Worm (Caenorhabditis elegans) whole organism, L4 larva: Measurements from ENCODE around the gene phdh-1.

ENCODE experiments used
- F26F4.8 ChIP-seq: fragments of 200-800 bp; sonication (Bioruptor generic); conservative IDR thresholded peaks from 2 replicates; pipeline ENCODE4 v1.3.6; 2022; ENCODE audit warnings: missing genetic modification characterization, missing compliant biosample characterization
- F37D6.2 ChIP-seq: sonication (generic microtip); optimal IDR thresholded peaks from 2 replicates; lab custom pipeline; 2016; ENCODE audit warnings: mild to moderate bottlenecking, missing genetic modification characterization, missing compliant biosample characterization
- F49E8.2 ChIP-seq: sonication (generic microtip); optimal IDR thresholded peaks from 2 replicates; lab custom pipeline; 2016; ENCODE audit warnings: missing compliant biosample characterization, mild to moderate bottlenecking, missing genetic modification characterization, borderline replicate concordance
- Y75B8A.6 ChIP-seq: fragments of 200-800 bp; sonication (Bioruptor generic); IDR thresholded peaks from 2 replicates; pipeline ENCODE4 v1.3.6; 2022; ENCODE audit warnings: missing genetic modification reagents, missing genetic modification characterization, missing compliant biosample characterization
- ama-1 ChIP-seq: fragments of 150-350 bp; optimal IDR thresholded peaks from 2 replicates; lab custom pipeline; 2014; ENCODE audit warnings: inconsistent platforms, mixed read lengths
- ceh-28 ChIP-seq: fragments of 150-350 bp; optimal IDR thresholded peaks from 2 replicates; lab custom pipeline; 2014; ENCODE audit warnings: missing biosample characterization, missing genetic modification reagents, missing genetic modification characterization
- ceh-44 ChIP-seq: fragments of 200-800 bp; sonication (Bioruptor generic); IDR thresholded peaks from 2 replicates; pipeline ENCODE4 v1.3.6; 2022; ENCODE audit warnings: missing genetic modification reagents, missing genetic modification characterization, missing compliant biosample characterization
- ceh-62 ChIP-seq: sonication (generic microtip); optimal IDR thresholded peaks from 2 replicates; lab custom pipeline; 2017; ENCODE audit warnings: missing biosample characterization, missing genetic modification characterization
- ceh-82 ChIP-seq: sonication (generic microtip); optimal IDR thresholded peaks from 2 replicates; lab custom pipeline; 2017; ENCODE audit warnings: missing biosample characterization, missing genetic modification characterization
- ces-1 ChIP-seq: fragments of 150-350 bp; sonication (generic microtip); optimal IDR thresholded peaks from 4 replicates; lab custom pipeline; 2014; ENCODE audit warnings: missing biosample characterization, missing genetic modification reagents, missing genetic modification characterization
- ctbp-1 ChIP-seq: fragments of 200-800 bp; sonication (Bioruptor generic); IDR thresholded peaks from 2 replicates; pipeline ENCODE4 v1.3.6; 2022; ENCODE audit warnings: missing genetic modification reagents, missing genetic modification characterization, missing compliant biosample characterization
- daf-12 ChIP-seq: fragments of 150-350 bp; optimal IDR thresholded peaks from 2 replicates; lab custom pipeline; 2014; ENCODE audit warnings: missing biosample characterization, missing genetic modification reagents, missing genetic modification characterization
- daf-16 ChIP-seq, 3 experiments: sonication (generic microtip); optimal IDR thresholded peaks; 2 replicates each; lab custom pipeline; 2016 to 2017; ENCODE audit warnings: missing genetic modification characterization in 3 of 3, missing genetic modification reagents in 3 of 3, mild to moderate bottlenecking in 2 of 3, missing compliant biosample characterization in 2 of 3, missing biosample characterization in 1 of 3, moderate library complexity in 1 of 3
- daf-19 ChIP-seq: fragments of 200-800 bp; sonication (Bioruptor generic); conservative IDR thresholded peaks from 2 replicates; pipeline ENCODE4 v1.3.6; 2022; ENCODE audit warnings: missing genetic modification characterization, missing compliant biosample characterization
- dmd-6 ChIP-seq: fragments of 200-800 bp; sonication (Bioruptor generic); IDR thresholded peaks from 2 replicates; pipeline ENCODE4 v1.3.6; 2022; ENCODE audit warnings: missing genetic modification reagents, missing genetic modification characterization, missing compliant biosample characterization
- dve-1 ChIP-seq: sonication (generic microtip); optimal IDR thresholded peaks from 2 replicates; lab custom pipeline; 2017; ENCODE audit warnings: antibody characterized with exemption, mild to moderate bottlenecking, missing genetic modification characterization, missing compliant biosample characterization; ENCODE audit not compliant: insufficient read depth
- egl-43 ChIP-seq: fragments of 200-800 bp; sonication (Bioruptor generic); IDR thresholded peaks from 2 replicates; pipeline ENCODE4 v1.3.6; 2022; ENCODE audit warnings: missing genetic modification reagents, missing genetic modification characterization, missing compliant biosample characterization
- gei-8 ChIP-seq: fragments of 200-800 bp; sonication (Bioruptor generic); optimal IDR thresholded peaks from 2 replicates; lab custom pipeline; 2018; ENCODE audit warnings: mild to moderate bottlenecking, missing genetic modification characterization, missing compliant biosample characterization
- hif-1 ChIP-seq, 2 experiments: sonication (generic microtip); optimal IDR thresholded peaks; 2 replicates each; lab custom pipeline; 2016 to 2017; ENCODE audit warnings: missing compliant biosample characterization in 2 of 2, missing genetic modification characterization in 2 of 2, missing genetic modification reagents in 2 of 2, missing genotype in 2 of 2, mild to moderate bottlenecking in 1 of 2
- hlh-11 ChIP-seq: fragments of 200-800 bp; sonication (Bioruptor generic); optimal IDR thresholded peaks from 2 replicates; lab custom pipeline; 2018; ENCODE audit warnings: mild to moderate bottlenecking, missing genetic modification characterization, missing compliant biosample characterization
- hlh-30 ChIP-seq: sonication (generic microtip); optimal IDR thresholded peaks from 2 replicates; lab custom pipeline; 2017; ENCODE audit warnings: antibody characterized with exemption, mild to moderate bottlenecking, missing genetic modification characterization, missing compliant biosample characterization; ENCODE audit not compliant: insufficient read depth
- lim-7 ChIP-seq: fragments of 200-800 bp; sonication (Bioruptor generic); IDR thresholded peaks from 2 replicates; pipeline ENCODE4 v1.3.6; 2022; ENCODE audit warnings: missing genetic modification characterization, missing compliant biosample characterization
- lin-15B ChIP-seq: fragments of 150-350 bp; sonication (generic microtip); optimal IDR thresholded peaks from 3 replicates; lab custom pipeline; 2014; ENCODE audit warnings: missing biosample characterization, missing genetic modification characterization
- lin-39 ChIP-seq: fragments of 150-350 bp; optimal IDR thresholded peaks from 2 replicates; lab custom pipeline; 2014; ENCODE audit warnings: missing biosample characterization, missing genetic modification reagents, missing genetic modification characterization
- lir-3 ChIP-seq: sonication (generic microtip); optimal IDR thresholded peaks from 2 replicates; lab custom pipeline; 2016; ENCODE audit warnings: mild to moderate bottlenecking, missing genetic modification characterization, missing compliant biosample characterization
- lsy-2 ChIP-seq, 2 experiments: fragments of 150-350 bp in 1 of 2; sonication (generic microtip) in 1 of 2; optimal IDR thresholded peaks; 2 replicates each; lab custom pipeline; 2014 to 2017; ENCODE audit warnings: missing biosample characterization in 2 of 2, missing genetic modification characterization in 2 of 2
- mep-1 ChIP-seq: fragments of 150-350 bp; sonication (generic microtip); optimal IDR thresholded peaks from 3 replicates; lab custom pipeline; 2014; ENCODE audit warnings: missing biosample characterization, missing genetic modification characterization
- mes-2 ChIP-seq: sonication (generic microtip); optimal IDR thresholded peaks from 2 replicates; lab custom pipeline; 2016; ENCODE audit warnings: missing genotype, mild to moderate bottlenecking, missing genetic modification characterization, missing compliant biosample characterization; ENCODE audit not compliant: poor library complexity, severe bottlenecking
- nhr-10 ChIP-seq: fragments of 150-350 bp; optimal IDR thresholded peaks from 2 replicates; lab custom pipeline; 2014; ENCODE audit warnings: missing biosample characterization, missing genetic modification characterization
- nhr-28 ChIP-seq: fragments of 150-350 bp; optimal IDR thresholded peaks from 2 replicates; lab custom pipeline; 2014; ENCODE audit warnings: missing biosample characterization, missing genetic modification characterization
- nhr-48 ChIP-seq: sonication (generic microtip); optimal IDR thresholded peaks from 2 replicates; lab custom pipeline; 2016; ENCODE audit warnings: mild to moderate bottlenecking, missing genetic modification characterization, missing compliant biosample characterization
- nhr-6 ChIP-seq: fragments of 150-350 bp; optimal IDR thresholded peaks from 2 replicates; lab custom pipeline; 2014; ENCODE audit warnings: missing biosample characterization, missing genetic modification characterization
- nhr-77 ChIP-seq: fragments of 150-350 bp; optimal IDR thresholded peaks from 2 replicates; lab custom pipeline; 2014; ENCODE audit warnings: missing biosample characterization, missing genetic modification characterization
- pqm-1 ChIP-seq: sonication (generic microtip); optimal IDR thresholded peaks from 2 replicates; lab custom pipeline; 2017; ENCODE audit warnings: missing biosample characterization, missing genetic modification characterization
- rbr-2 ChIP-seq: sonication (generic microtip); optimal IDR thresholded peaks from 2 replicates; lab custom pipeline; 2016; ENCODE audit warnings: missing genotype, missing genetic modification characterization, missing compliant biosample characterization
- saeg-2 ChIP-seq: fragments of 200-800 bp; sonication (Bioruptor generic); IDR thresholded peaks from 2 replicates; pipeline ENCODE4 v1.3.6; 2022; ENCODE audit warnings: missing genetic modification reagents, missing genetic modification characterization, missing compliant biosample characterization
- set-16 ChIP-seq: fragments of 200-800 bp; sonication (Bioruptor generic); IDR thresholded peaks from 2 replicates; pipeline ENCODE4 v1.3.6; 2022; ENCODE audit warnings: missing genetic modification reagents, missing genetic modification characterization, missing compliant biosample characterization
- skn-1 ChIP-seq: fragments of 150-350 bp; optimal IDR thresholded peaks from 2 replicates; lab custom pipeline; 2014; ENCODE audit warnings: missing biosample characterization, missing genetic modification characterization
- snpc-1.2 ChIP-seq: fragments of 200-800 bp; sonication (Bioruptor generic); IDR thresholded peaks from 2 replicates; pipeline ENCODE4 v1.3.6; 2022; ENCODE audit warnings: missing genetic modification reagents, missing genetic modification characterization, missing compliant biosample characterization
- spr-1 ChIP-seq: sonication (generic microtip); optimal IDR thresholded peaks from 2 replicates; lab custom pipeline; 2016; ENCODE audit warnings: mild to moderate bottlenecking, missing genetic modification characterization, missing compliant biosample characterization
- unc-130 ChIP-seq: sonication (generic microtip); optimal IDR thresholded peaks from 2 replicates; lab custom pipeline; 2016; ENCODE audit warnings: missing genetic modification reagents, missing genetic modification characterization, missing compliant biosample characterization
- unc-39 ChIP-seq: sonication (generic microtip); optimal IDR thresholded peaks from 2 replicates; lab custom pipeline; 2017; ENCODE audit warnings: missing biosample characterization, missing genetic modification characterization
- vab-7 ChIP-seq: fragments of 200-800 bp; sonication (Bioruptor generic); IDR thresholded peaks from 2 replicates; pipeline ENCODE4 v1.3.6; 2022; ENCODE audit warnings: missing genetic modification reagents, missing genetic modification characterization, missing compliant biosample characterization
- zfp-3 ChIP-seq: fragments of 200-800 bp; sonication (Bioruptor generic); conservative IDR thresholded peaks from 2 replicates; pipeline ENCODE4 v1.3.6; 2022; ENCODE audit warnings: missing genetic modification reagents, missing genetic modification characterization, missing compliant biosample characterization

phdh-1 gene

DNA sequence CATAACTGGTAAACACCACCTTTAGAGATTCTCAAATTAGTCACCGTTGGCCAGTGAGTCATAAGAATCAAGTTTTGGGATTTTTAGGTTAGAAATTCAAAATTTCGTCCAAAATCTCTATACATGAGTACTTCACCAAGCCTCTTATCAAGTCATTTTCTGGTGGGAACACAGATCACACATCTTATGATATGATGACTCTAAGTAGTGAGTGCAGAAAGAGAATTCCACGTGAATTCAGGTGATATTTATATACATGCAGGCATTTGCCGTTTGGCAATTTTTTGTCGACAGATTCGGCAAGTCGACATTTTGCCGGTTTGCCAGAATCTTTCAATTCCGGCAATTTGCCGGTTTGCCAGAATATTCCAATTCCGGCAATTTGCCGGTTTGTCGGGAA lies 33.8 kb upstream of the phdh-1 start:
- TF ChIP-seq ceh-82 (tag; lab: Kevin White, UChicago): no peak
- TF ChIP-seq lsy-2 (tag; optimal IDR thresholded peaks at IDR 0.05; lab: Kevin White, UChicago): no peak
- no peak for TF ChIP-seq F37D6.2 (tag; lab: Kevin White, UChicago)
- TF ChIP-seq Y75B8A.6 (GFP tag; lab: Robert Waterston, UW): no peak
- no peak for TF ChIP-seq saeg-2 (GFP tag; lab: Robert Waterston, UW)
- TF ChIP-seq gei-8: no peak
- TF ChIP-seq lir-3 (tag; lab: Kevin White, UChicago): no peak
- TF ChIP-seq zfp-3 (GFP tag; lab: Robert Waterston, UW): no peak
- peak; percentile 35 for TF ChIP-seq hlh-11 (tag; lab: Kevin White, UChicago)
- peak; percentile 74 for TF ChIP-seq hlh-30 (tag; lab: Kevin White, UChicago)
- TF ChIP-seq daf-12 (tag; lab: Kevin White, UChicago): no peak
- TF ChIP-seq mep-1 (tag; lab: Kevin White, UChicago): peak; percentile 10
- TF ChIP-seq lin-39 (tag; lab: Kevin White, UChicago): no peak
- no peak for TF ChIP-seq nhr-6 (tag; lab: Kevin White, UChicago)
- TF ChIP-seq vab-7 (GFP tag; lab: Robert Waterston, UW): no peak
- TF ChIP-seq ceh-62: no peak
- no peak for TF ChIP-seq lin-15B (tag; lab: Kevin White, UChicago)
- no peak for TF ChIP-seq ceh-44 (GFP tag; lab: Robert Waterston, UW)
- TF ChIP-seq snpc-1.2 (GFP tag; lab: Robert Waterston, UW): no peak
- TF ChIP-seq skn-1 (tag; lab: Kevin White, UChicago): no peak
- TF ChIP-seq ceh-28: no peak
- peak; percentile 22 for TF ChIP-seq mes-2 (tag; lab: Kevin White, UChicago)
- no peak for TF ChIP-seq unc-39 (tag; lab: Kevin White, UChicago)
- TF ChIP-seq ces-1 (GFP tag; lab: Kevin White, UChicago): no peak
- no peak for TF ChIP-seq F49E8.2 (tag; lab: Kevin White, UChicago)
- peak; percentile 39; the same call in 1 of the 2 replicates for TF ChIP-seq dmd-6 (GFP tag; lab: Robert Waterston, UW)
- TF ChIP-seq set-16 (GFP tag; lab: Robert Waterston, UW): no peak
- peak; percentile 49 for TF ChIP-seq dve-1 (tag; lab: Kevin White, UChicago)
- no peak for TF ChIP-seq F26F4.8 (GFP tag; lab: Robert Waterston, UW)
- TF ChIP-seq ctbp-1 (GFP tag; lab: Robert Waterston, UW): no peak
- no peak for TF ChIP-seq nhr-10 (tag; lab: Kevin White, UChicago)

DNA sequence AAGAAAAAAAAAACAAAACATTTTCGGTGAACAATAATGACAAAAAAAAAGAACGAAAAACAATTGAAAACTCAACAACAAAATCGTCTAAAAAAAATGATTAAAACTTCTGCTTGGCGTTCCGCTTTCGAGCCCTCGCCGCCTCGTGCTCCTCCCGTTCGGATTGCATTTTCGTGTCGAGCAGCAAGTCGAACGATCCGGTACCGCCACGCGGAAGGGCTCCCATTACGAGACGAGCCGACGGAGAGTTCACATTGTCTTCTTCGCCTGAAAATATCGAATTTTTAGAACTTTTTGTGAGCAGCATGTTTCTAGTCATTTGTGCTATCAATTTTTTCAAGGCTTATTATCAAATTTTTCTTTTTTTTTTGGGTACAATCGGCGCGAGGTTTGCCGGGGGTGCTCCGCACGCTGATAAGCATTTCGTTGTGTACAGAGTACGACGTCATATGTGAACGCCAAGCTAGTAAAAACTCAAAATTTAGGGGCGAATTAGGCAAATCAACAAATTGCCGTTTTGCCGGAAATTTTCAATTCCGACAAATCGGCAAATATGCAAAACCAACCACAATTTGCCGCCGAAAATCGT lies 32.5 kb upstream of the phdh-1 start:
- TF ChIP-seq hif-1 (tag; optimal IDR thresholded peaks at IDR 0.05; lab: Kevin White, UChicago) (no peak), dmd-6 (GFP tag; lab: Robert Waterston, UW) (peak; percentile 71), pqm-1 (tag; lab: Kevin White, UChicago) (peak; percentile 84), hlh-11 (tag; lab: Kevin White, UChicago) (peak; percentile 69), ceh-28 (no peak), daf-19 (no peak), spr-1 (no peak), nhr-28 (tag; lab: Kevin White, UChicago) (peak; percentile 75), hlh-30 (tag; lab: Kevin White, UChicago) (peak; percentile 13), ama-1 (no peak), saeg-2 (GFP tag; lab: Robert Waterston, UW) (no peak), ctbp-1 (GFP tag; lab: Robert Waterston, UW) (no peak), egl-43 (GFP tag; lab: Robert Waterston, UW) (no peak; the same call in 1 of the 2 replicates), set-16 (GFP tag; lab: Robert Waterston, UW) (peak; percentile 58; the same call in 1 of the 2 replicates), lim-7 (no peak), rbr-2 (tag; lab: Kevin White, UChicago) (no peak), dve-1 (tag; lab: Kevin White, UChicago) (peak; percentile 20), nhr-48 (tag; lab: Kevin White, UChicago) (peak; percentile 23), unc-130 (GFP tag; lab: Kevin White, UChicago) (no peak), nhr-77 (tag; lab: Kevin White, UChicago) (peak; percentile 73), daf-16 (GFP tag; optimal IDR thresholded peaks at IDR 0.05; lab: Kevin White, UChicago) (no peak), daf-16 (tag; optimal IDR thresholded peaks at IDR 0.05; lab: Kevin White, UChicago) (peak; percentile 51)
